Worm (Caenorhabditis elegans) whole organism, L1 larva: ENCODE measurements around the gene F22B3.5.
"Not testable (repeated sequence)": the region's sequence is repeated elsewhere in the genome, so short reads cannot be mapped to it uniquely, and the experiment has no call there.

Experiments used
- aly-2 ChIP-seq: fragments of 150-350 bp; optimal IDR thresholded peaks from 2 replicates; lab custom pipeline; 2014; ENCODE audit warnings: missing biosample characterization, missing genetic modification characterization
- ces-1 ChIP-seq: fragments of 150-350 bp; optimal IDR thresholded peaks from 2 replicates; lab custom pipeline; 2014; ENCODE audit warnings: missing biosample characterization, missing genetic modification reagents, missing genetic modification characterization
- fkh-4 ChIP-seq: sonication (generic microtip); optimal IDR thresholded peaks from 2 replicates; lab custom pipeline; 2016; ENCODE audit warnings: missing compliant biosample characterization, missing genetic modification characterization, borderline replicate concordance
- lin-13 ChIP-seq: fragments of 150-350 bp; optimal IDR thresholded peaks from 2 replicates; lab custom pipeline; 2014; ENCODE audit warnings: missing biosample characterization, missing genetic modification reagents, missing genetic modification characterization
- lin-15B ChIP-seq: fragments of 150-350 bp; sonication (generic microtip); optimal IDR thresholded peaks from 3 replicates; lab custom pipeline; 2014; ENCODE audit warnings: missing biosample characterization, missing genetic modification characterization
- lin-39 ChIP-seq: fragments of 150-350 bp; optimal IDR thresholded peaks from 2 replicates; lab custom pipeline; 2014; ENCODE audit warnings: missing biosample characterization, missing genetic modification reagents, missing genetic modification characterization
- lsy-2 ChIP-seq, 2 experiments: fragments of 150-350 bp; optimal IDR thresholded peaks; 2 replicates each; lab custom pipeline; 2014; ENCODE audit warnings: missing biosample characterization in 2 of 2, missing genetic modification characterization in 2 of 2
- nhr-237 ChIP-seq: fragments of 150-350 bp; optimal IDR thresholded peaks from 2 replicates; lab custom pipeline; 2014; ENCODE audit warnings: missing biosample characterization, missing genetic modification characterization
- nhr-77 ChIP-seq: fragments of 150-350 bp; optimal IDR thresholded peaks from 2 replicates; lab custom pipeline; 2014; ENCODE audit warnings: missing biosample characterization, missing genetic modification characterization
- skn-1 ChIP-seq: fragments of 150-350 bp; optimal IDR thresholded peaks from 2 replicates; lab custom pipeline; 2014; ENCODE audit warnings: missing biosample characterization, missing genetic modification characterization
- sptf-1 ChIP-seq: fragments of 150-350 bp; optimal IDR thresholded peaks from 2 replicates; lab custom pipeline; 2014; ENCODE audit warnings: missing biosample characterization, missing genetic modification characterization
- tbx-2 ChIP-seq: sonication (generic microtip); optimal IDR thresholded peaks from 2 replicates; lab custom pipeline; 2016; ENCODE audit warnings: missing genetic modification characterization, missing compliant biosample characterization
- unc-98 ChIP-seq: fragments of 200-800 bp; sonication (Bioruptor generic); IDR thresholded peaks from 2 replicates; pipeline ENCODE4 v1.3.6; 2022; ENCODE audit warnings: missing genetic modification characterization, missing compliant biosample characterization

ce11 chrIV:11416724-11417123 lies at the start of gene F22B3.5:
- not testable (repeated sequence) for TF ChIP-seq tbx-2 (tag; lab: Kevin White, UChicago); lin-39 (tag; lab: Kevin White, UChicago); aly-2; fkh-4 (tag; lab: Kevin White, UChicago); lsy-2 (tag; optimal IDR thresholded peaks at IDR 0.05; lab: Kevin White, UChicago); lin-15B (tag; lab: Kevin White, UChicago); lin-13 (GFP tag; lab: Kevin White, UChicago); skn-1 (tag; lab: Kevin White, UChicago); ces-1; unc-98 (GFP tag; lab: Robert Waterston, UW); sptf-1; nhr-77 (tag; lab: Kevin White, UChicago); nhr-237 (tag; lab: Kevin White, UChicago)
